Worm (Caenorhabditis elegans): ENCODE results near the gene zig-4.

zig-4 gene

ce11 chrX:7951578-7951977 lies 26.3 kb downstream of the zig-4 start (continued):
- TF ChIP-seq nhr-237 (tag; optimal IDR thresholded peaks at IDR 0.05) (no peak), nhr-20 (tag; optimal IDR thresholded peaks at IDR 0.05) (peak; percentile 96), C04F5.9 (tag; optimal IDR thresholded peaks at IDR 0.05) (peak; percentile 44), lin-39 (tag; optimal IDR thresholded peaks at IDR 0.05) (peak; percentile 64), ztf-11 (tag; optimal IDR thresholded peaks at IDR 0.05) (peak in 1 of 2 experiments; percentile 91), efl-3 (GFP tag; optimal IDR thresholded peaks at IDR 0.05) (no peak), grh-1 (GFP tag; IDR thresholded peaks at IDR 0.05) (peak; percentile 54; the same call in 1 of the 2 replicates), hlh-17 (GFP tag; optimal IDR thresholded peaks at IDR 0.05; ENCODE audit: borderline replicate concordance) (no peak), nhr-90 (tag; optimal IDR thresholded peaks at IDR 0.05; ENCODE audit: poor library complexity) (peak; percentile 75), pag-3 (tag; optimal IDR thresholded peaks at IDR 0.05; ENCODE audit: borderline replicate concordance, insufficient read depth) (peak; percentile 90), nhr-85 (tag) (peak; percentile 93), xbp-1 (tag; optimal IDR thresholded peaks at IDR 0.05) (peak; percentile 88), lin-15B (tag; optimal IDR thresholded peaks at IDR 0.05) (no peak), fkh-10 (GFP tag; optimal IDR thresholded peaks at IDR 0.05) (peak; percentile 57), mef-2 (tag; optimal IDR thresholded peaks at IDR 0.05) (peak; percentile 18), lin-35 (GFP tag; optimal IDR thresholded peaks at IDR 0.05) (peak; percentile 76 to 86), unc-130 (tag; optimal IDR thresholded peaks at IDR 0.05) (peak; percentile 61), nhr-28 (tag; optimal IDR thresholded peaks at IDR 0.05) (no peak), lin-14 (GFP tag; optimal IDR thresholded peaks at IDR 0.05) (peak; percentile 98), egl-13 (tag; optimal IDR thresholded peaks at IDR 0.05) (peak; percentile 92), hpl-2 (GFP tag; optimal IDR thresholded peaks at IDR 0.05) (no peak), nhr-47 (tag; optimal IDR thresholded peaks at IDR 0.05) (peak; percentile 96), snu-23 (GFP tag; optimal IDR thresholded peaks at IDR 0.05) (peak; percentile 94), sptf-1 (tag; optimal IDR thresholded peaks at IDR 0.05) (no peak), zip-4 (GFP tag; optimal IDR thresholded peaks at IDR 0.05) (peak; percentile 11), fkh-8 (tag; optimal IDR thresholded peaks at IDR 0.05) (peak; percentile 99), ces-1 (GFP tag; optimal IDR thresholded peaks at IDR 0.05) (no peak), F16B12.6 (tag; optimal IDR thresholded peaks at IDR 0.05) (peak; percentile 9), vab-15 (tag; optimal IDR thresholded peaks at IDR 0.05) (peak; percentile 90), Y116A8C.19 (tag; optimal IDR thresholded peaks at IDR 0.05; ENCODE audit: borderline replicate concordance) (no peak), snpc-4 (tag; optimal IDR thresholded peaks at IDR 0.05) (peak; percentile 71)

- TF ChIP-seq swsn-7 (tag; optimal IDR thresholded peaks at IDR 0.05) = peak; percentile 23
- no peak for TF ChIP-seq ceh-63 (GFP tag; optimal IDR thresholded peaks at IDR 0.05)
- peak; percentile 36 for TF ChIP-seq lin-14 (GFP tag; optimal IDR thresholded peaks at IDR 0.05)
- peak; percentile 60 for TF ChIP-seq nhr-90 (tag; optimal IDR thresholded peaks at IDR 0.05; ENCODE audit: poor library complexity)
- TF ChIP-seq dpl-1 (GFP tag; optimal IDR thresholded peaks at IDR 0.05) = peak in 1 of 3 experiments; percentile 12
- peak in 1 of 2 experiments; percentile 51 for TF ChIP-seq lin-35 (GFP tag; optimal IDR thresholded peaks at IDR 0.05)
- TF ChIP-seq fkh-8 (tag; optimal IDR thresholded peaks at IDR 0.05) = peak; percentile 77
- TF ChIP-seq nhr-85 (tag) = peak; percentile 89
- no peak for TF ChIP-seq ceh-8 (GFP tag; optimal IDR thresholded peaks at IDR 0.05)
- TF ChIP-seq snu-23 (GFP tag; optimal IDR thresholded peaks at IDR 0.05) = peak; percentile 53
- TF ChIP-seq elt-3 (tag; optimal IDR thresholded peaks at IDR 0.05) = peak in 2 of 6 experiments; percentile 52 to 68
- TF ChIP-seq unc-130 (tag; optimal IDR thresholded peaks at IDR 0.05) = peak; percentile 62
- TF ChIP-seq grh-1 (GFP tag; IDR thresholded peaks at IDR 0.05) = 0 out of 2 replicates have a peak, but pooled peaks have one; percentile 16
- TF ChIP-seq elt-2 (tag; optimal IDR thresholded peaks at IDR 0.05) = peak; percentile 62
- TF ChIP-seq skn-1 (tag; optimal IDR thresholded peaks at IDR 0.05) = no peak
- TF ChIP-seq rnt-1 (tag; optimal IDR thresholded peaks at IDR 0.05) = peak; percentile 8
- peak; percentile 42 for TF ChIP-seq ztf-4 (tag; optimal IDR thresholded peaks at IDR 0.05)
- 0 out of 2 replicates have a peak, but pooled peaks have one; percentile 30 for TF ChIP-seq ceh-88 (GFP tag; IDR thresholded peaks at IDR 0.05)
- TF ChIP-seq nhr-20 (tag; optimal IDR thresholded peaks at IDR 0.05) = peak; percentile 39
- TF ChIP-seq nhr-71 (tag; optimal IDR thresholded peaks at IDR 0.05) = peak; percentile 67
- peak; percentile 14; the same call in 1 of the 2 replicates for TF ChIP-seq nhr-19 (GFP tag; conservative IDR thresholded peaks at IDR 0.05)
- TF ChIP-seq ceh-90 (tag; optimal IDR thresholded peaks at IDR 0.05) = no peak
- TF ChIP-seq ama-1 (optimal IDR thresholded peaks at IDR 0.05) = no peak
- TF ChIP-seq isw-1 (GFP tag; IDR thresholded peaks at IDR 0.05) = no peak
- TF ChIP-seq lin-15B (tag; optimal IDR thresholded peaks at IDR 0.05) = no peak
- TF ChIP-seq lsy-2 (tag; optimal IDR thresholded peaks at IDR 0.05) = peak in 1 of 2 experiments; percentile 26
These were observed 27.2 kb downstream of the zig-4 start for ce11 chrX:7952226-7953062.
